Fruit fly (Drosophila melanogaster) whole organism, embryonic: ENCODE data around the gene CG14971.

Source experiments
- CG10543 ChIP-seq: fragments of 200-800 bp; sonication (Bioruptor generic); optimal IDR thresholded peaks from 3 replicates; lab custom pipeline; 2017; ENCODE audit warnings: missing biosample characterization, mild to moderate bottlenecking, missing genetic modification characterization, moderate library complexity
- CG11093 ChIP-seq: fragments of 200-800 bp; sonication (Bioruptor generic); IDR thresholded peaks from 3 replicates; pipeline ENCODE4 v1.3.6; 2022; ENCODE audit warnings: missing biosample characterization, missing genetic modification characterization
- CG16779 ChIP-seq: fragments of 200-800 bp; sonication (Bioruptor generic); IDR thresholded peaks from 2 replicates; pipeline ENCODE4 v1.3.6; 2022; ENCODE audit warnings: missing biosample characterization, missing genetic modification characterization
- CG17361 ChIP-seq: fragments of 200-800 bp; sonication (Bioruptor generic); IDR thresholded peaks from 3 replicates; pipeline ENCODE4 v1.3.6; 2022; ENCODE audit warnings: missing biosample characterization, missing genetic modification characterization
- CG2116 ChIP-seq: fragments of 200-800 bp; sonication (Bioruptor generic); optimal IDR thresholded peaks from 3 replicates; lab custom pipeline; 2018; ENCODE audit warnings: missing biosample characterization, mild to moderate bottlenecking, missing genetic modification characterization
- CG31441 ChIP-seq: fragments of 200-800 bp; sonication (Bioruptor generic); IDR thresholded peaks from 2 replicates; pipeline ENCODE4 v1.3.6; 2022; ENCODE audit warnings: missing biosample characterization, missing genetic modification characterization
- CG32532 ChIP-seq: fragments of 200-800 bp; sonication (Bioruptor generic); IDR thresholded peaks from 2 replicates; pipeline ENCODE4 v1.3.6; 2022; ENCODE audit warnings: missing biosample characterization, missing genetic modification characterization
- CG4328 ChIP-seq: fragments of 200-800 bp; sonication (Bioruptor generic); optimal IDR thresholded peaks from 3 replicates; lab custom pipeline; 2017; ENCODE audit warnings: missing biosample characterization, missing genetic modification reagents, missing genetic modification characterization
- CG4360 ChIP-seq: fragments of 200-800 bp; sonication (Bioruptor generic); IDR thresholded peaks from 2 replicates; pipeline ENCODE4 v1.3.6; 2022; ENCODE audit warnings: missing biosample characterization, missing genetic modification characterization
- CG7839 ChIP-seq: fragments of 200-800 bp; sonication (Bioruptor generic); optimal IDR thresholded peaks from 3 replicates; lab custom pipeline; 2018; ENCODE audit warnings: missing biosample characterization, mild to moderate bottlenecking, missing genetic modification characterization, moderate library complexity
- CG7928 ChIP-seq: fragments of 200-800 bp; sonication (Bioruptor generic); optimal IDR thresholded peaks from 2 replicates; lab custom pipeline; 2017; ENCODE audit warnings: missing biosample characterization, mild to moderate bottlenecking, missing genetic modification characterization
- CG9437 ChIP-seq: fragments of 200-800 bp; sonication (Bioruptor generic); optimal IDR thresholded peaks from 2 replicates; lab custom pipeline; 2018; ENCODE audit warnings: missing biosample characterization, mild to moderate bottlenecking, missing genetic modification characterization
- CG9797 ChIP-seq: fragments of 200-800 bp; sonication (Bioruptor generic); optimal IDR thresholded peaks from 3 replicates; lab custom pipeline; 2018; ENCODE audit warnings: missing biosample characterization, mild to moderate bottlenecking, missing genetic modification characterization
- CrebB ChIP-seq: fragments of 200-800 bp; sonication (Bioruptor generic); optimal IDR thresholded peaks from 3 replicates; lab custom pipeline; 2018; ENCODE audit warnings: missing biosample characterization, mild to moderate bottlenecking, missing genetic modification characterization
- D19A ChIP-seq: fragments of 200-800 bp; optimal IDR thresholded peaks from 3 replicates; lab custom pipeline; 2019; ENCODE audit warnings: missing biosample characterization, mild to moderate bottlenecking, missing genetic modification characterization, moderate library complexity
- Dbx ChIP-seq: fragments of 200-800 bp; sonication (Bioruptor generic); IDR thresholded peaks from 3 replicates; pipeline ENCODE4 v1.3.6; 2022; ENCODE audit warnings: missing biosample characterization, missing genetic modification characterization
- Hr51 ChIP-seq, 2 experiments: fragments of 200-800 bp; sonication (Bioruptor generic); optimal IDR thresholded peaks; 2 replicates in 1 of 2; 3 replicates in 1 of 2; lab custom pipeline; 2016 to 2018; ENCODE audit warnings: missing biosample characterization in 2 of 2, missing genetic modification characterization in 2 of 2, mild to moderate bottlenecking in 1 of 2, moderate library complexity in 1 of 2
- Mes4 ChIP-seq: fragments of 200-800 bp; sonication (Bioruptor generic); optimal IDR thresholded peaks from 2 replicates; lab custom pipeline; 2016; ENCODE audit warnings: missing biosample characterization, missing genetic modification characterization
- Nf-YA ChIP-seq: fragments of 200-800 bp; sonication (Bioruptor generic); IDR thresholded peaks from 2 replicates; pipeline ENCODE4 v1.3.6; 2022; ENCODE audit warnings: missing biosample characterization, missing genetic modification characterization
- Nf-YC ChIP-seq: fragments of 200-800 bp; optimal IDR thresholded peaks from 3 replicates; lab custom pipeline; 2019; ENCODE audit warnings: missing biosample characterization, mild to moderate bottlenecking, missing genetic modification characterization, moderate library complexity
- Pdp1 ChIP-seq, 2 experiments: fragments of 200-800 bp; sonication (Bioruptor generic); optimal IDR thresholded peaks; 3 replicates each; lab custom pipeline; 2016; ENCODE audit warnings: missing biosample characterization in 2 of 2, missing genetic modification characterization in 2 of 2, mild to moderate bottlenecking in 1 of 2, moderate library complexity in 1 of 2
- Scr ChIP-seq: fragments of 200-800 bp; sonication (Bioruptor generic); IDR thresholded peaks from 2 replicates; pipeline ENCODE4 v1.3.6; 2022; ENCODE audit warnings: missing biosample characterization, missing genetic modification characterization; ENCODE audit not compliant: partially characterized antibody
- amos ChIP-seq: fragments of 200-800 bp; sonication (Bioruptor generic); IDR thresholded peaks from 2 replicates; pipeline ENCODE4 v1.3.6; 2022; ENCODE audit warnings: missing biosample characterization, missing genetic modification characterization; ENCODE audit not compliant: partially characterized antibody
- bsh ChIP-seq, 2 experiments: fragments of 200-800 bp; sonication (Bioruptor generic); optimal IDR thresholded peaks; 2 replicates each; lab custom pipeline; 2017 to 2018; ENCODE audit warnings: mild to moderate bottlenecking in 2 of 2, missing biosample characterization in 2 of 2, missing genetic modification characterization in 2 of 2, moderate library complexity in 1 of 2
- btn ChIP-seq: fragments of 200-800 bp; sonication (Bioruptor generic); optimal IDR thresholded peaks from 2 replicates; lab custom pipeline; 2016; ENCODE audit warnings: missing biosample characterization, missing genetic modification characterization
- chinmo ChIP-seq: fragments of 200-800 bp; sonication (Bioruptor generic); IDR thresholded peaks from 4 replicates; pipeline ENCODE4 v1.3.6; 2022; ENCODE audit warnings: missing biosample characterization, missing genetic modification characterization; ENCODE audit not compliant: partially characterized antibody
- chm ChIP-seq: fragments of 200-800 bp; sonication (Bioruptor generic); IDR thresholded peaks from 2 replicates; pipeline ENCODE4 v1.3.6; 2022; ENCODE audit warnings: missing biosample characterization, missing genetic modification characterization
- corto ChIP-seq: fragments of 200-800 bp; sonication (Bioruptor generic); optimal IDR thresholded peaks from 2 replicates; lab custom pipeline; 2016; ENCODE audit warnings: missing biosample characterization, mild to moderate bottlenecking, missing genetic modification characterization, moderate library complexity
- crol ChIP-seq: fragments of 200-800 bp; sonication (Bioruptor generic); IDR thresholded peaks from 2 replicates; pipeline ENCODE4 v1.3.6; 2022; ENCODE audit warnings: missing biosample characterization, missing genetic modification characterization
- ind ChIP-seq: fragments of 200-800 bp; sonication (Bioruptor generic); optimal IDR thresholded peaks from 3 replicates; lab custom pipeline; 2016; ENCODE audit warnings: missing biosample characterization, missing genetic modification characterization
- lbe ChIP-seq: fragments of 200-800 bp; sonication (Bioruptor generic); optimal IDR thresholded peaks from 2 replicates; lab custom pipeline; 2016; ENCODE audit warnings: missing biosample characterization, mild to moderate bottlenecking, missing genetic modification characterization
- lola ChIP-seq, 3 experiments: fragments of >200 bp in 2 of 3; fragments of 200-800 bp in 1 of 3; sonication (Bioruptor generic) in 1 of 3; optimal IDR thresholded peaks; 2 replicates each; lab custom pipeline; 2017 to 2019; ENCODE audit warnings: missing biosample characterization in 3 of 3, missing genetic modification characterization in 3 of 3, mild to moderate bottlenecking in 1 of 3, moderate library complexity in 1 of 3
- mld ChIP-seq: fragments of 200-800 bp; sonication (Bioruptor generic); IDR thresholded peaks from 3 replicates; pipeline ENCODE4 v1.3.6; 2022; ENCODE audit warnings: missing biosample characterization, missing genetic modification characterization; ENCODE audit not compliant: partially characterized antibody
- nom ChIP-seq: fragments of 200-800 bp; sonication (Bioruptor generic); optimal IDR thresholded peaks from 2 replicates; lab custom pipeline; 2017; ENCODE audit warnings: missing biosample characterization, missing genetic modification characterization, mild to moderate bottlenecking, moderate library complexity, missing genetic modification reagents
- odd ChIP-seq: fragments of 200-800 bp; sonication (Bioruptor generic); optimal IDR thresholded peaks from 2 replicates; lab custom pipeline; 2017; ENCODE audit warnings: missing biosample characterization, mild to moderate bottlenecking, missing genetic modification characterization
- p53 ChIP-seq: fragments of 200-800 bp; sonication (Bioruptor generic); optimal IDR thresholded peaks from 2 replicates; lab custom pipeline; 2016; ENCODE audit warnings: missing biosample characterization, missing genetic modification characterization
- phol ChIP-seq: fragments of 200-800 bp; sonication (Bioruptor generic); optimal IDR thresholded peaks from 3 replicates; lab custom pipeline; 2018; ENCODE audit warnings: missing biosample characterization, mild to moderate bottlenecking, missing genetic modification characterization, moderate library complexity
- row ChIP-seq: fragments of 200-800 bp; sonication (Bioruptor generic); IDR thresholded peaks from 3 replicates; pipeline ENCODE4 v1.3.6; 2022; ENCODE audit warnings: missing biosample characterization, missing genetic modification characterization
- sens ChIP-seq: fragments of 200-800 bp; sonication (Bioruptor generic); peaks from one replicate; lab custom pipeline; 2016; ENCODE audit warnings: missing biosample characterization, missing genetic modification characterization
- stwl ChIP-seq: fragments of 200-800 bp; sonication (Bioruptor generic); optimal IDR thresholded peaks from 3 replicates; lab custom pipeline; 2018; ENCODE audit warnings: missing biosample characterization, mild to moderate bottlenecking, missing genetic modification characterization, moderate library complexity
- toy ChIP-seq: fragments of 200-800 bp; sonication (Bioruptor generic); IDR thresholded peaks from 2 replicates; pipeline ENCODE4 v1.3.6; 2022; ENCODE audit warnings: missing biosample characterization, missing genetic modification characterization
- unpg ChIP-seq: fragments of 200-800 bp; sonication (Bioruptor generic); optimal IDR thresholded peaks from 3 replicates; lab custom pipeline; 2018; ENCODE audit warnings: missing biosample characterization, mild to moderate bottlenecking, missing genetic modification characterization, moderate library complexity

The CG14971 gene

dm6 chr3L:3515280-3516020, 44.3 kb upstream of the CG14971 start, which contains the start of gene Eip63E (continued):
- TF ChIP-seq chm (peak; percentile 80), unpg (GFP tag; lab: Kevin White, UChicago) (peak; percentile 14), CG2116 (GFP tag; lab: Kevin White, UChicago) (peak; percentile 14), CG10543 (GFP tag; lab: Kevin White, UChicago) (no peak), CG7928 (GFP tag; lab: Kevin White, UChicago) (no peak), row (GFP tag; lab: Robert Waterston, UW) (0 out of 3 replicates have a peak, but pooled peaks have one; percentile 29), CG32532 (GFP tag; lab: Robert Waterston, UW) (peak; percentile 40), Nf-YA (GFP tag; lab: Robert Waterston, UW) (no peak), CG9797 (GFP tag; lab: Kevin White, UChicago) (peak; percentile 93), CG4328 (GFP tag; lab: Kevin White, UChicago) (no peak), Nf-YC (tag; lab: Kevin White, UChicago) (peak; percentile 62), p53 (GFP tag; lab: Kevin White, UChicago) (no peak), phol (no peak), amos (GFP tag; lab: Robert Waterston, UW) (peak; percentile 45; the same call in 1 of the 2 replicates), btn (no peak), CG31441 (0 out of 2 replicates have a peak, but pooled peaks have one; percentile 26), CG7839 (tag; lab: Kevin White, UChicago) (no peak), Scr (peak; percentile 46; the same call in 1 of the 2 replicates)
- TF ChIP-seq, all 482 proteins: peak for 129

- TF ChIP-seq CG16779 (GFP tag; lab: Robert Waterston, UW) (no peak), Hr51 (GFP tag; optimal IDR thresholded peaks at IDR 0.05; lab: Kevin White, UChicago) (no peak), bsh (GFP tag; optimal IDR thresholded peaks at IDR 0.05; lab: Kevin White, UChicago) (peak in 1 of 2 experiments; percentile 29), lbe (GFP tag; lab: Kevin White, UChicago) (peak; percentile 77), corto (GFP tag; lab: Kevin White, UChicago) (peak; percentile 9), nom (GFP tag; lab: Kevin White, UChicago) (peak; percentile 17), odd (GFP tag; lab: Kevin White, UChicago) (no peak), Dbx (GFP tag; lab: Robert Waterston, UW) (no peak), CrebB (tag; lab: Kevin White, UChicago) (no peak)
These were observed 42.9 kb upstream of the CG14971 start for dm6 chr3L:3514020-3514419.

dm6 chr3L:3512998-3513397, 41.9 kb upstream of the CG14971 start:
- no peak for TF ChIP-seq Pdp1 (GFP tag; optimal IDR thresholded peaks at IDR 0.05; lab: Kevin White, UChicago)
- TF ChIP-seq CG17361, result no peak
- TF ChIP-seq CG11093 (GFP tag; lab: Robert Waterston, UW), result no peak
- TF ChIP-seq mld (GFP tag; lab: Robert Waterston, UW), result no peak
- TF ChIP-seq lola (GFP tag; optimal IDR thresholded peaks at IDR 0.05; lab: Kevin White, UChicago), result no peak
- TF ChIP-seq Mes4 (GFP tag; lab: Kevin White, UChicago), result no peak
- TF ChIP-seq toy (GFP tag; lab: Robert Waterston, UW), result no peak
- TF ChIP-seq ind (GFP tag; lab: Kevin White, UChicago), result no peak
- TF ChIP-seq CG9437, result no peak
- no peak for TF ChIP-seq D19A (tag; lab: Kevin White, UChicago)
- TF ChIP-seq chinmo, result no peak
- no peak for TF ChIP-seq crol (GFP tag; lab: Robert Waterston, UW)
- TF ChIP-seq bsh (GFP tag; optimal IDR thresholded peaks at IDR 0.05; lab: Kevin White, UChicago), result peak in 1 of 2 experiments; percentile 81
- TF ChIP-seq CG4360 (GFP tag; lab: Robert Waterston, UW), result no peak
- peak; percentile 36 for TF ChIP-seq sens (GFP tag; lab: Kevin White, UChicago)
- no peak for TF ChIP-seq stwl (tag; lab: Kevin White, UChicago)
- TF ChIP-seq, all 482 proteins: peak for 2
